Fruit fly (Drosophila melanogaster) whole organism, pupa: ENCODE results near the gene dec.

Experiments used
- CG10348 ChIP-seq: fragments of 200-800 bp; sonication (Bioruptor generic); IDR thresholded peaks from 2 replicates; pipeline ENCODE4 v1.3.6; 2022; ENCODE audit warnings: missing biosample characterization, missing genetic modification characterization
- CG13204 ChIP-seq: fragments of 200-800 bp; sonication (Bioruptor generic); optimal IDR thresholded peaks from 2 replicates; lab custom pipeline; 2018; ENCODE audit warnings: missing biosample characterization, mild to moderate bottlenecking, missing genetic modification characterization, moderate library complexity
- CG14655 ChIP-seq: fragments of 200-800 bp; sonication (Bioruptor generic); optimal IDR thresholded peaks from 3 replicates; lab custom pipeline; 2017; ENCODE audit warnings: mild to moderate bottlenecking, missing biosample characterization, missing genetic modification reagents, missing genetic modification characterization
- CG8301 ChIP-seq: fragments of 200-800 bp; sonication (Bioruptor generic); optimal IDR thresholded peaks from 2 replicates; lab custom pipeline; 2018; ENCODE audit warnings: missing biosample characterization, mild to moderate bottlenecking, missing genetic modification characterization
- D1 ChIP-seq: fragments of 200-800 bp; sonication (Bioruptor generic); optimal IDR thresholded peaks from 2 replicates; lab custom pipeline; 2018; ENCODE audit warnings: missing biosample characterization, mild to moderate bottlenecking, missing genetic modification characterization, moderate library complexity
- EcR ChIP-seq: fragments of 200-800 bp; sonication (Bioruptor generic); optimal IDR thresholded peaks from 3 replicates; lab custom pipeline; 2019; ENCODE audit warnings: missing biosample characterization, missing genetic modification characterization, mild to moderate bottlenecking, moderate library complexity, missing genetic modification reagents
- Pif1A ChIP-seq: fragments of 200-800 bp; sonication (Bioruptor generic); optimal IDR thresholded peaks from 3 replicates; lab custom pipeline; 2016; ENCODE audit warnings: missing biosample characterization, missing genetic modification characterization
- Pif1B ChIP-seq: fragments of 200-800 bp; sonication (Bioruptor generic); optimal IDR thresholded peaks from 3 replicates; lab custom pipeline; 2016; ENCODE audit warnings: missing biosample characterization, missing genetic modification characterization
- gl ChIP-seq: fragments of 200-800 bp; sonication (Bioruptor generic); optimal IDR thresholded peaks from 2 replicates; lab custom pipeline; 2018; ENCODE audit warnings: missing biosample characterization, mild to moderate bottlenecking, missing genetic modification characterization

dm6 chrX:7884360-7884759 lies 11.3 kb upstream of the dec start, which contains the start of gene Ir7g:
- TF ChIP-seq CG14655 (GFP tag; lab: Kevin White, UChicago) (no peak), CG10348 (no peak), Pif1A (no peak), D1 (tag; lab: Kevin White, UChicago) (no peak), gl (tag; lab: Kevin White, UChicago) (no peak), CG13204 (GFP tag; lab: Kevin White, UChicago) (no peak), Pif1B (GFP tag; lab: Kevin White, UChicago) (no peak), EcR (no peak), CG8301 (tag; lab: Kevin White, UChicago) (no peak)
